Fruit fly (Drosophila melanogaster) Kc167 (cell line): ENCODE results near the gene CG3349.

Experiments used
- Myc ChIP-seq: fragments of >200 bp; optimal IDR thresholded peaks from 2 replicates; lab custom pipeline; 2017; ENCODE audit warnings: missing external identifiers
- Sin3A ChIP-seq: fragments of >200 bp; optimal IDR thresholded peaks from 2 replicates; lab custom pipeline; 2018; ENCODE audit warnings: missing external identifiers
- h ChIP-seq: fragments of >200 bp; optimal IDR thresholded peaks from 3 replicates; lab custom pipeline; 2018; ENCODE audit warnings: missing external identifiers
- insv ChIP-seq: fragments of >200 bp; optimal IDR thresholded peaks from 3 replicates; lab custom pipeline; 2018; ENCODE audit warnings: missing external identifiers
- psq ChIP-seq: fragments of >200 bp; optimal IDR thresholded peaks from 2 replicates; lab custom pipeline; 2017; ENCODE audit warnings: missing external identifiers
- ttk ChIP-seq: sonication (Bioruptor generic); optimal IDR thresholded peaks from 2 replicates; lab custom pipeline; 2017; ENCODE audit warnings: missing external identifiers

Gene CG3349

dm6 chr3L:14989879-14990278 is 10.5 kb downstream of the CG3349 start:
- TF ChIP-seq Myc (lab: Kevin White, UChicago) (no peak), h (no peak), insv (lab: Kevin White, UChicago) (no peak), psq (lab: Kevin White, UChicago) (no peak), ttk (lab: Kevin White, UChicago) (no peak), Sin3A (lab: Kevin White, UChicago) (no peak)

- TF ChIP-seq ttk (lab: Kevin White, UChicago) (no peak), h (no peak), insv (lab: Kevin White, UChicago) (no peak), psq (lab: Kevin White, UChicago) (no peak), Sin3A (lab: Kevin White, UChicago) (no peak), Myc (lab: Kevin White, UChicago) (no peak)
These were observed 12.6 kb downstream of the CG3349 start, which contains the start of gene Zip71B for dm6 chr3L:14992025-14992424. Zip71B (plus strand) TSS chr3L:14992289.

dm6 chr3L:14992807-14993206 is 13.4 kb downstream of the CG3349 start:
- TF ChIP-seq ttk (lab: Kevin White, UChicago) (no peak), Myc (lab: Kevin White, UChicago) (no peak), h (no peak), Sin3A (lab: Kevin White, UChicago) (no peak), insv (lab: Kevin White, UChicago) (no peak), psq (lab: Kevin White, UChicago) (no peak)

- TF ChIP-seq Sin3A (lab: Kevin White, UChicago): no peak
- no peak for TF ChIP-seq psq (lab: Kevin White, UChicago)
- no peak for TF ChIP-seq Myc (lab: Kevin White, UChicago)
- TF ChIP-seq ttk (lab: Kevin White, UChicago): no peak
- TF ChIP-seq h: no peak
- TF ChIP-seq insv (lab: Kevin White, UChicago): no peak
These were observed 20.0 kb downstream of the CG3349 start, which contains the start of the genes mRpL39 and Prosbeta2 for dm6 chr3L:14999284-15000019. mRpL39 (minus strand) TSS chr3L:14999666. Prosbeta2 (plus strand) TSS chr3L:14999951.

- TF ChIP-seq Sin3A (lab: Kevin White, UChicago) (no peak), insv (lab: Kevin White, UChicago) (no peak), Myc (lab: Kevin White, UChicago) (no peak), h (no peak), ttk (lab: Kevin White, UChicago) (no peak), psq (lab: Kevin White, UChicago) (no peak)
These were observed 25.7 kb downstream of the CG3349 start for dm6 chr3L:15005085-15005484.

dm6 chr3L:15005774-15006173 is 26.4 kb downstream of the CG3349 start:
- no peak for TF ChIP-seq psq (lab: Kevin White, UChicago)
- no peak for TF ChIP-seq h
- no peak for TF ChIP-seq Sin3A (lab: Kevin White, UChicago)
- no peak for TF ChIP-seq ttk (lab: Kevin White, UChicago)
- no peak for TF ChIP-seq Myc (lab: Kevin White, UChicago)
- TF ChIP-seq insv (lab: Kevin White, UChicago): no peak

dm6 chr3L:15006825-15007224 is 27.4 kb downstream of the CG3349 start:
- TF ChIP-seq h: no peak
- no peak for TF ChIP-seq insv (lab: Kevin White, UChicago)
- TF ChIP-seq Myc (lab: Kevin White, UChicago): no peak
- no peak for TF ChIP-seq ttk (lab: Kevin White, UChicago)
- TF ChIP-seq Sin3A (lab: Kevin White, UChicago): no peak
- no peak for TF ChIP-seq psq (lab: Kevin White, UChicago)

- no peak for TF ChIP-seq h
- TF ChIP-seq Myc (lab: Kevin White, UChicago): no peak
- no peak for TF ChIP-seq Sin3A (lab: Kevin White, UChicago)
- no peak for TF ChIP-seq insv (lab: Kevin White, UChicago)
- TF ChIP-seq psq (lab: Kevin White, UChicago): no peak
- no peak for TF ChIP-seq ttk (lab: Kevin White, UChicago)
These were observed 28.0 kb downstream of the CG3349 start for dm6 chr3L:15007271-15007948.

- TF ChIP-seq insv (lab: Kevin White, UChicago) (no peak), Myc (lab: Kevin White, UChicago) (no peak), h (no peak), ttk (lab: Kevin White, UChicago) (no peak), Sin3A (lab: Kevin White, UChicago) (no peak), psq (lab: Kevin White, UChicago) (no peak)
These were observed 30.3 kb downstream of the CG3349 start for dm6 chr3L:15009681-15010080.

dm6 chr3L:15010601-15011000 is 31.2 kb downstream of the CG3349 start:
- TF ChIP-seq h: no peak
- TF ChIP-seq insv (lab: Kevin White, UChicago): no peak
- TF ChIP-seq Myc (lab: Kevin White, UChicago): no peak
- no peak for TF ChIP-seq Sin3A (lab: Kevin White, UChicago)
- no peak for TF ChIP-seq ttk (lab: Kevin White, UChicago)
- no peak for TF ChIP-seq psq (lab: Kevin White, UChicago)

dm6 chr3L:15011142-15011541 is 31.7 kb downstream of the CG3349 start:
- TF ChIP-seq insv (lab: Kevin White, UChicago) (no peak), ttk (lab: Kevin White, UChicago) (no peak), Sin3A (lab: Kevin White, UChicago) (no peak), psq (lab: Kevin White, UChicago) (no peak)
